Fruit fly (Drosophila melanogaster) whole organism, embryonic: Measurements from ENCODE around the gene CG5568.

Experiments used
- Adf1 ChIP-seq: fragments of 200-800 bp; sonication (Bioruptor generic); IDR thresholded peaks from 2 replicates; pipeline ENCODE4 v1.3.6; 2022; ENCODE audit warnings: missing biosample characterization, missing genetic modification characterization
- Asciz ChIP-seq: fragments of 200-800 bp; sonication (Bioruptor generic); optimal IDR thresholded peaks from 2 replicates; lab custom pipeline; 2017; ENCODE audit warnings: missing biosample characterization, mild to moderate bottlenecking, missing genetic modification characterization, missing genetic modification reagents
- Atf3 ChIP-seq: fragments of 200-800 bp; sonication (Bioruptor generic); optimal IDR thresholded peaks from 3 replicates; lab custom pipeline; 2016; ENCODE audit warnings: missing biosample characterization, missing genetic modification characterization
- Awh ChIP-seq: fragments of 200-800 bp; sonication (Bioruptor generic); IDR thresholded peaks from 2 replicates; pipeline ENCODE4, ENCODE4 v1.3.6; 2022; ENCODE audit warnings: missing biosample characterization, missing genetic modification characterization
- CG10979 ChIP-seq: fragments of 200-800 bp; sonication (Bioruptor generic); optimal IDR thresholded peaks from 2 replicates; lab custom pipeline; 2018; ENCODE audit warnings: missing biosample characterization, mild to moderate bottlenecking, missing genetic modification characterization, moderate library complexity
- CG11696 ChIP-seq: fragments of 200-800 bp; sonication (Bioruptor generic); IDR thresholded peaks from 2 replicates; pipeline ENCODE4 v1.3.6; 2022; ENCODE audit warnings: missing biosample characterization, missing genetic modification characterization
- CG12391 ChIP-seq: fragments of 200-800 bp; sonication (Bioruptor generic); optimal IDR thresholded peaks from 3 replicates; lab custom pipeline; 2018; ENCODE audit warnings: missing biosample characterization, mild to moderate bottlenecking, missing genetic modification characterization, moderate library complexity
- CG15696 ChIP-seq: fragments of 200-800 bp; sonication (Bioruptor generic); optimal IDR thresholded peaks from 2 replicates; lab custom pipeline; 2019; ENCODE audit warnings: missing biosample characterization, mild to moderate bottlenecking, missing genetic modification characterization, moderate library complexity
- CG1647 ChIP-seq: fragments of 200-800 bp; sonication (Bioruptor generic); optimal IDR thresholded peaks from 3 replicates; lab custom pipeline; 2016; ENCODE audit warnings: missing biosample characterization, missing genetic modification characterization
- CG4360 ChIP-seq: fragments of 200-800 bp; sonication (Bioruptor generic); IDR thresholded peaks from 2 replicates; pipeline ENCODE4 v1.3.6; 2022; ENCODE audit warnings: missing biosample characterization, missing genetic modification characterization
- CG43689 ChIP-seq: fragments of 200-800 bp; sonication (Bioruptor generic); IDR thresholded peaks from 2 replicates; pipeline ENCODE4 v1.3.6; 2022; ENCODE audit warnings: missing biosample characterization, missing genetic modification characterization
- CG6683 ChIP-seq: fragments of 200-800 bp; sonication (Bioruptor generic); optimal IDR thresholded peaks from 2 replicates; lab custom pipeline; 2017; ENCODE audit warnings: missing biosample characterization, mild to moderate bottlenecking, missing genetic modification characterization, missing genetic modification reagents
- CG6813 ChIP-seq: fragments of 200-800 bp; sonication (Bioruptor generic); optimal IDR thresholded peaks from 2 replicates; lab custom pipeline; 2017; ENCODE audit warnings: missing biosample characterization, missing genetic modification characterization, mild to moderate bottlenecking, moderate library complexity, missing genetic modification reagents
- CG7357 ChIP-seq: fragments of 200-800 bp; sonication (Bioruptor generic); IDR thresholded peaks from 3 replicates; pipeline ENCODE4 v1.3.6; 2022; ENCODE audit warnings: missing biosample characterization, missing genetic modification characterization
- CG7372 ChIP-seq: fragments of 200-800 bp; sonication (Bioruptor generic); IDR thresholded peaks from 2 replicates; pipeline ENCODE4 v1.3.6; 2022; ENCODE audit warnings: missing biosample characterization, missing genetic modification characterization
- CG7745 ChIP-seq: fragments of 200-800 bp; sonication (Bioruptor generic); optimal IDR thresholded peaks from 2 replicates; lab custom pipeline; 2018; ENCODE audit warnings: missing biosample characterization, mild to moderate bottlenecking, missing genetic modification characterization, moderate library complexity
- CG7839 ChIP-seq: fragments of 200-800 bp; sonication (Bioruptor generic); optimal IDR thresholded peaks from 3 replicates; lab custom pipeline; 2018; ENCODE audit warnings: missing biosample characterization, mild to moderate bottlenecking, missing genetic modification characterization, moderate library complexity
- CG8478 ChIP-seq: fragments of >200 bp; optimal IDR thresholded peaks from 2 replicates; lab custom pipeline; 2018
- CG9609 ChIP-seq: fragments of 200-800 bp; sonication (Bioruptor generic); optimal IDR thresholded peaks from 3 replicates; lab custom pipeline; 2016; ENCODE audit warnings: missing biosample characterization, missing genetic modification characterization
- CG9876 ChIP-seq: fragments of 200-800 bp; sonication (Bioruptor generic); optimal IDR thresholded peaks from 2 replicates; lab custom pipeline; 2016; ENCODE audit warnings: missing biosample characterization, missing genetic modification characterization
- CrebB ChIP-seq: fragments of 200-800 bp; sonication (Bioruptor generic); optimal IDR thresholded peaks from 3 replicates; lab custom pipeline; 2018; ENCODE audit warnings: missing biosample characterization, mild to moderate bottlenecking, missing genetic modification characterization
- Ets65A ChIP-seq: fragments of 200-800 bp; sonication (Bioruptor generic); peaks from one replicate; lab custom pipeline; 2016; ENCODE audit warnings: missing biosample characterization, missing genetic modification characterization
- Hmx ChIP-seq: fragments of 200-800 bp; sonication (Bioruptor generic); optimal IDR thresholded peaks from 2 replicates; lab custom pipeline; 2016; ENCODE audit warnings: missing biosample characterization, missing genetic modification characterization
- Hsf ChIP-seq: fragments of 200-800 bp; sonication (Bioruptor generic); optimal IDR thresholded peaks from 3 replicates; lab custom pipeline; 2016; ENCODE audit warnings: missing biosample characterization, missing genetic modification characterization
- Kr ChIP-seq: fragments of 200-800 bp; sonication (Bioruptor generic); optimal IDR thresholded peaks from 2 replicates; lab custom pipeline; 2017; ENCODE audit warnings: missing biosample characterization, mild to moderate bottlenecking, missing genetic modification characterization
- NFAT ChIP-seq: fragments of 200-800 bp; sonication (Bioruptor generic); IDR thresholded peaks from 2 replicates; pipeline ENCODE4 v1.3.6; 2022; ENCODE audit warnings: missing biosample characterization, missing genetic modification characterization
- Neu2 ChIP-seq: fragments of 200-800 bp; sonication (Bioruptor generic); optimal IDR thresholded peaks from 3 replicates; lab custom pipeline; 2016; ENCODE audit warnings: missing biosample characterization, missing genetic modification characterization, borderline replicate concordance
- Nf-YB ChIP-seq: fragments of 200-800 bp; sonication (Bioruptor generic); optimal IDR thresholded peaks from 3 replicates; lab custom pipeline; 2019; ENCODE audit warnings: missing biosample characterization, mild to moderate bottlenecking, missing genetic modification characterization, moderate library complexity
- Nf-YC ChIP-seq: fragments of 200-800 bp; optimal IDR thresholded peaks from 3 replicates; lab custom pipeline; 2019; ENCODE audit warnings: missing biosample characterization, mild to moderate bottlenecking, missing genetic modification characterization, moderate library complexity
- Side ChIP-seq: fragments of 200-800 bp; sonication (Bioruptor generic); optimal IDR thresholded peaks from 2 replicates; lab custom pipeline; 2016; ENCODE audit warnings: missing biosample characterization, missing genetic modification characterization
- Sox102F ChIP-seq: fragments of 200-800 bp; sonication (Bioruptor generic); optimal IDR thresholded peaks from 2 replicates; lab custom pipeline; 2018; ENCODE audit warnings: missing biosample characterization, mild to moderate bottlenecking, missing genetic modification characterization, moderate library complexity
- TFAM ChIP-seq: fragments of 200-800 bp; sonication (Bioruptor generic); optimal IDR thresholded peaks from 2 replicates; lab custom pipeline; 2017; ENCODE audit warnings: missing biosample characterization, missing genetic modification characterization, inconsistent platforms
- bsh ChIP-seq, 2 experiments: fragments of 200-800 bp; sonication (Bioruptor generic); optimal IDR thresholded peaks; 2 replicates each; lab custom pipeline; 2017 to 2018; ENCODE audit warnings: mild to moderate bottlenecking in 2 of 2, missing biosample characterization in 2 of 2, missing genetic modification characterization in 2 of 2, moderate library complexity in 1 of 2
- btn ChIP-seq: fragments of 200-800 bp; sonication (Bioruptor generic); optimal IDR thresholded peaks from 2 replicates; lab custom pipeline; 2016; ENCODE audit warnings: missing biosample characterization, missing genetic modification characterization
- corto ChIP-seq: fragments of 200-800 bp; sonication (Bioruptor generic); optimal IDR thresholded peaks from 2 replicates; lab custom pipeline; 2016; ENCODE audit warnings: missing biosample characterization, mild to moderate bottlenecking, missing genetic modification characterization, moderate library complexity
- da ChIP-seq: fragments of 200-800 bp; sonication (Bioruptor generic); optimal IDR thresholded peaks from 2 replicates; lab custom pipeline; 2016; ENCODE audit warnings: missing biosample characterization, missing genetic modification characterization
- hkb ChIP-seq, 2 experiments: fragments of 200-800 bp in 1 of 2; fragments of >200 bp in 1 of 2; sonication (Bioruptor generic) in 1 of 2; IDR thresholded peaks in 1 of 2; optimal IDR thresholded peaks in 1 of 2; 2 replicates each; pipeline versions ENCODE4 v1.3.6 to Lab custom; 2017 to 2022; ENCODE audit warnings: missing biosample characterization in 1 of 2, missing genetic modification characterization in 1 of 2
- ind ChIP-seq: fragments of 200-800 bp; sonication (Bioruptor generic); optimal IDR thresholded peaks from 3 replicates; lab custom pipeline; 2016; ENCODE audit warnings: missing biosample characterization, missing genetic modification characterization
- jumu ChIP-seq: fragments of 200-800 bp; sonication (Bioruptor generic); optimal IDR thresholded peaks from 3 replicates; lab custom pipeline; 2016; ENCODE audit warnings: missing biosample characterization, missing genetic modification characterization
- lab ChIP-seq: fragments of 200-800 bp; sonication (Bioruptor generic); optimal IDR thresholded peaks from 3 replicates; lab custom pipeline; 2017; ENCODE audit warnings: missing biosample characterization, missing genetic modification characterization, mild to moderate bottlenecking, moderate library complexity, missing genetic modification reagents
- nau ChIP-seq: fragments of 200-800 bp; sonication (Bioruptor generic); optimal IDR thresholded peaks from 3 replicates; lab custom pipeline; 2017; ENCODE audit warnings: missing biosample characterization, mild to moderate bottlenecking, missing genetic modification characterization, missing genetic modification reagents
- nerfin-1 ChIP-seq: fragments of 200-800 bp; sonication (Bioruptor generic); optimal IDR thresholded peaks from 3 replicates; lab custom pipeline; 2019; ENCODE audit warnings: missing biosample characterization, mild to moderate bottlenecking, missing genetic modification characterization, moderate library complexity
- p53 ChIP-seq: fragments of 200-800 bp; sonication (Bioruptor generic); optimal IDR thresholded peaks from 2 replicates; lab custom pipeline; 2016; ENCODE audit warnings: missing biosample characterization, missing genetic modification characterization
- pros ChIP-seq: fragments of 200-800 bp; sonication (Bioruptor generic); optimal IDR thresholded peaks from 3 replicates; lab custom pipeline; 2019; ENCODE audit warnings: missing biosample characterization, mild to moderate bottlenecking, missing genetic modification characterization, moderate library complexity
- slbo ChIP-seq: fragments of 200-800 bp; sonication (Bioruptor generic); IDR thresholded peaks from 2 replicates; pipeline ENCODE4 v1.3.6; 2022; ENCODE audit warnings: missing biosample characterization, missing genetic modification characterization
- slp2 ChIP-seq: fragments of 200-800 bp; sonication (Bioruptor generic); optimal IDR thresholded peaks from 2 replicates; lab custom pipeline; 2016; ENCODE audit warnings: missing biosample characterization, missing genetic modification characterization
- tap ChIP-seq: fragments of 200-800 bp; optimal IDR thresholded peaks from 3 replicates; lab custom pipeline; 2019; ENCODE audit warnings: missing biosample characterization, mild to moderate bottlenecking, missing genetic modification characterization, moderate library complexity
- trh ChIP-seq: fragments of 200-800 bp; sonication (Bioruptor generic); optimal IDR thresholded peaks from 2 replicates; lab custom pipeline; 2016; ENCODE audit warnings: missing biosample characterization, missing genetic modification characterization
- wek ChIP-seq: fragments of 200-800 bp; sonication (Bioruptor generic); optimal IDR thresholded peaks from 3 replicates; lab custom pipeline; 2018; ENCODE audit warnings: missing biosample characterization, mild to moderate bottlenecking, missing genetic modification characterization, moderate library complexity
- zen ChIP-seq: fragments of 200-800 bp; sonication (Bioruptor generic); optimal IDR thresholded peaks from 3 replicates; lab custom pipeline; 2018; ENCODE audit warnings: missing biosample characterization, mild to moderate bottlenecking, missing genetic modification characterization, moderate library complexity

CG5568 gene

dm6 chr3L:5871201-5871600 is at the start of gene CG5568:
Gene CG5568, plus strand, starts transcription at chr3L:5871501.
- TF ChIP-seq Hsf (GFP tag; lab: Kevin White, UChicago) (no peak), hkb (optimal IDR thresholded peaks at IDR 0.05; lab: Kevin White, UChicago) (no peak), hkb (GFP tag; IDR thresholded peaks at IDR 0.05; lab: Robert Waterston, UW) (no peak), CG9609 (GFP tag; lab: Kevin White, UChicago) (no peak), CG43689 (GFP tag; lab: Robert Waterston, UW) (no peak), slp2 (no peak), bsh (GFP tag; optimal IDR thresholded peaks at IDR 0.05; lab: Kevin White, UChicago) (no peak), CG7357 (GFP tag; lab: Robert Waterston, UW) (no peak)

- TF ChIP-seq Atf3 (GFP tag; lab: Kevin White, UChicago) (no peak), CrebB (tag; lab: Kevin White, UChicago) (no peak), btn (GFP tag; lab: Kevin White, UChicago) (no peak), Ets65A (peak; percentile 1), jumu (GFP tag; lab: Kevin White, UChicago) (no peak), NFAT (GFP tag; lab: Robert Waterston, UW) (no peak), pros (GFP tag; lab: Kevin White, UChicago) (no peak), TFAM (GFP tag; lab: Kevin White, UChicago) (no peak), Side (no peak), CG12391 (no peak), tap (tag; lab: Kevin White, UChicago) (no peak), Neu2 (GFP tag; lab: Kevin White, UChicago) (no peak), CG10979 (tag; lab: Kevin White, UChicago) (no peak), CG9876 (GFP tag; lab: Kevin White, UChicago) (no peak), CG11696 (GFP tag; lab: Robert Waterston, UW) (no peak), CG7745 (tag; lab: Kevin White, UChicago) (peak; percentile 13), CG4360 (GFP tag; lab: Robert Waterston, UW) (no peak), CG6683 (GFP tag; lab: Kevin White, UChicago) (no peak), Nf-YC (tag; lab: Kevin White, UChicago) (peak; percentile 3), Nf-YB (GFP tag; lab: Kevin White, UChicago) (peak; percentile 52), p53 (GFP tag; lab: Kevin White, UChicago) (no peak), CG6813 (peak; percentile 12), slbo (GFP tag; lab: Robert Waterston, UW) (no peak), Awh (GFP tag; lab: Robert Waterston, UW) (no peak), trh (GFP tag; lab: Kevin White, UChicago) (no peak), Kr (no peak), nau (GFP tag; lab: Kevin White, UChicago) (no peak), bsh (GFP tag; optimal IDR thresholded peaks at IDR 0.05; lab: Kevin White, UChicago) (no peak), Adf1 (GFP tag; lab: Robert Waterston, UW) (no peak), CG1647 (GFP tag; lab: Kevin White, UChicago) (no peak), corto (GFP tag; lab: Kevin White, UChicago) (no peak), Sox102F (GFP tag; lab: Kevin White, UChicago) (no peak), CG8478 (lab: Kevin White, UChicago) (no peak), CG7839 (tag; lab: Kevin White, UChicago) (no peak), Hmx (no peak), CG15696 (peak; percentile 23), zen (tag; lab: Kevin White, UChicago) (no peak), ind (GFP tag; lab: Kevin White, UChicago) (no peak), nerfin-1 (tag; lab: Kevin White, UChicago) (no peak), da (GFP tag; lab: Kevin White, UChicago) (no peak), wek (GFP tag; lab: Kevin White, UChicago) (peak; percentile 4), CG7372 (GFP tag; lab: Robert Waterston, UW) (peak; percentile 37; the same call in 1 of the 2 replicates), Asciz (GFP tag; lab: Kevin White, UChicago) (peak; percentile 5), lab (peak; percentile 11)
Observed at dm6 chr3L:5821506-5821905, 49.8 kb upstream of the CG5568 start.
